Fruit fly (Drosophila melanogaster) whole organism, adult: Measurements from ENCODE around the gene CG43331.

Experiments
- CG14711 ChIP-seq: fragments of 200-800 bp; sonication (Bioruptor generic); optimal IDR thresholded peaks from 2 replicates; lab custom pipeline; 2018; ENCODE audit warnings: missing biosample characterization, mild to moderate bottlenecking, missing genetic modification characterization, moderate library complexity
- CG33017 ChIP-seq: fragments of 200-800 bp; sonication (Bioruptor generic); optimal IDR thresholded peaks from 2 replicates; lab custom pipeline; 2018; ENCODE audit warnings: missing biosample characterization, mild to moderate bottlenecking, missing genetic modification characterization, moderate library complexity
- CG5204 ChIP-seq: fragments of 200-800 bp; sonication (Bioruptor generic); optimal IDR thresholded peaks from 2 replicates; lab custom pipeline; 2016; ENCODE audit warnings: missing biosample characterization, missing genetic modification characterization
- CG7045 ChIP-seq: fragments of 200-800 bp; sonication (Bioruptor generic); optimal IDR thresholded peaks from 2 replicates; lab custom pipeline; 2017; ENCODE audit warnings: missing biosample characterization, mild to moderate bottlenecking, missing genetic modification characterization
- CG7101 ChIP-seq: fragments of 200-800 bp; sonication (Bioruptor generic); optimal IDR thresholded peaks from 2 replicates; lab custom pipeline; 2018; ENCODE audit warnings: missing biosample characterization, mild to moderate bottlenecking, missing genetic modification characterization, moderate library complexity
- Clk ChIP-seq: fragments of 200-800 bp; sonication (Bioruptor generic); optimal IDR thresholded peaks from 2 replicates; lab custom pipeline; 2017; ENCODE audit warnings: missing biosample characterization, missing genetic modification characterization
- cic ChIP-seq: fragments of 200-800 bp; sonication (Bioruptor generic); optimal IDR thresholded peaks from 2 replicates; lab custom pipeline; 2017; ENCODE audit warnings: missing biosample characterization, mild to moderate bottlenecking, missing genetic modification characterization, moderate library complexity
- cnc ChIP-seq, 2 experiments: fragments of >200 bp; optimal IDR thresholded peaks; 2 replicates each; lab custom pipeline; 2017
- kay ChIP-seq: fragments of 200-800 bp; sonication (Bioruptor generic); peaks from one replicate; lab custom pipeline; 2016; ENCODE audit warnings: missing biosample characterization, missing genetic modification characterization, borderline replicate concordance

dm6 chr3L:22465486-22466402 is 37.9 kb downstream of the CG43331 start, which contains the start of gene CG11438:
- TF ChIP-seq CG7045 (GFP tag; lab: Kevin White, UChicago) (no peak), Clk (GFP tag; lab: Kevin White, UChicago) (no peak), CG7101 (tag; lab: Kevin White, UChicago) (no peak), CG14711 (tag; lab: Kevin White, UChicago) (no peak), kay (GFP tag; lab: Kevin White, UChicago) (no peak), cnc (optimal IDR thresholded peaks at IDR 0.05; lab: Kevin White, UChicago) (no peak), CG33017 (tag; lab: Kevin White, UChicago) (no peak), cic (GFP tag; lab: Kevin White, UChicago) (no peak), CG5204 (GFP tag; lab: Kevin White, UChicago) (no peak)
